Fruit fly (Drosophila melanogaster): Measurements from ENCODE around the gene Surf6.

Surf6 gene

dm6 chr3R:19905932-19906439, 1.3 kb upstream of the Surf6 start (continued):
- TF ChIP-seq CG15269 (tag; optimal IDR thresholded peaks at IDR 0.05) (peak; percentile 83), E2f2 (GFP tag; IDR thresholded peaks at IDR 0.05) (peak; percentile 58), CG30403 (GFP tag; optimal IDR thresholded peaks at IDR 0.05) (peak; percentile 77), Gug (GFP tag; IDR thresholded peaks at IDR 0.05) (peak; percentile 89), sens-2 (GFP tag; IDR thresholded peaks at IDR 0.05) (no peak), tio (GFP tag; optimal IDR thresholded peaks at IDR 0.05) (peak; percentile 61), CG17612 (GFP tag; IDR thresholded peaks at IDR 0.05) (no peak), pros (GFP tag; optimal IDR thresholded peaks at IDR 0.05) (no peak), ab (GFP tag; optimal IDR thresholded peaks at IDR 0.05) (peak; percentile 70), GATAe (GFP tag; conservative IDR thresholded peaks at IDR 0.05) (peak; percentile 82), CG42726 (GFP tag; IDR thresholded peaks at IDR 0.05; ENCODE audit: partially characterized antibody) (no peak), twi (tag; optimal IDR thresholded peaks at IDR 0.05) (peak; percentile 20), sna (GFP tag; IDR thresholded peaks at IDR 0.05; ENCODE audit: partially characterized antibody) (no peak), onecut (GFP tag; IDR thresholded peaks at IDR 0.05) (peak; percentile 59), bowl (GFP tag; IDR thresholded peaks at IDR 0.05) (peak; percentile 47; the same call in 1 of the 2 replicates), Spps (tag; optimal IDR thresholded peaks at IDR 0.05) (peak; percentile 13), bcd (GFP tag; optimal IDR thresholded peaks at IDR 0.05) (peak; percentile 81), CG12659 (GFP tag; optimal IDR thresholded peaks at IDR 0.05) (peak; percentile 80), az2 (GFP tag; optimal IDR thresholded peaks at IDR 0.05) (peak; percentile 79), CG1647 (GFP tag; optimal IDR thresholded peaks at IDR 0.05) (peak; percentile 75), CG1233 (GFP tag; optimal IDR thresholded peaks at IDR 0.05) (peak; percentile 59), row (GFP tag; IDR thresholded peaks at IDR 0.05) (peak; percentile 94), Awh (GFP tag; IDR thresholded peaks at IDR 0.05) (peak; percentile 74; the same call in 1 of the 2 replicates), vvl (GFP tag; IDR thresholded peaks at IDR 0.05) (peak; percentile 89), Max (GFP tag; optimal IDR thresholded peaks at IDR 0.05) (peak; percentile 47), CG9797 (GFP tag; optimal IDR thresholded peaks at IDR 0.05) (no peak), emc (GFP tag; optimal IDR thresholded peaks at IDR 0.05) (peak; percentile 4), Fer1 (GFP tag; optimal IDR thresholded peaks at IDR 0.05) (peak; percentile 90), CG1602 (GFP tag; optimal IDR thresholded peaks at IDR 0.05) (peak; percentile 70), CG11456 (GFP tag; IDR thresholded peaks at IDR 0.05) (peak; percentile 80), CG10543 (GFP tag; optimal IDR thresholded peaks at IDR 0.05) (peak; percentile 77), CG13296 (GFP tag; optimal IDR thresholded peaks at IDR 0.05) (peak; percentile 73), CG32772 (GFP tag; IDR thresholded peaks at IDR 0.05) (peak; percentile 81), sim (GFP tag; IDR thresholded peaks at IDR 0.05) (peak; percentile 61), Dip3 (GFP tag; optimal IDR thresholded peaks at IDR 0.05) (peak; percentile 86), ATbp (GFP tag; optimal IDR thresholded peaks at IDR 0.05) (peak; percentile 78), CG8478 (optimal IDR thresholded peaks at IDR 0.05) (no peak), Hmr (GFP tag; optimal IDR thresholded peaks at IDR 0.05) (peak; percentile 82), Bgb (GFP tag; IDR thresholded peaks at IDR 0.05; ENCODE audit: partially characterized antibody) (no peak), NfI (GFP tag; optimal IDR thresholded peaks at IDR 0.05) (peak; percentile 74), CG17912 (GFP tag; optimal IDR thresholded peaks at IDR 0.05) (no peak), sqz (GFP tag; optimal IDR thresholded peaks at IDR 0.05) (peak; percentile 14), repo (GFP tag; optimal IDR thresholded peaks at IDR 0.05) (no peak), ttk (GFP tag; IDR thresholded peaks at IDR 0.05) (peak; percentile 27), CG33213 (GFP tag; optimal IDR thresholded peaks at IDR 0.05) (peak; percentile 7), CG11695 (GFP tag; IDR thresholded peaks at IDR 0.05) (peak; percentile 87; the same call in 2 of the 3 replicates), ind (GFP tag; optimal IDR thresholded peaks at IDR 0.05) (peak; percentile 85), C15 (GFP tag; IDR thresholded peaks at IDR 0.05) (peak; percentile 67; the same call in 2 of the 3 replicates), sob (GFP tag; IDR thresholded peaks at IDR 0.05) (peak; percentile 83), CG1832 (GFP tag; optimal IDR thresholded peaks at IDR 0.05) (no peak), CG3726 (GFP tag; IDR thresholded peaks at IDR 0.05) (peak; percentile 78; the same call in 1 of the 3 replicates)
